Worm (Caenorhabditis elegans) whole organism, L3 larva: ENCODE results near the gene F26A1.8.

Experiments
- ZK546.5 ChIP-seq: sonication (generic microtip); optimal IDR thresholded peaks from 2 replicates; lab custom pipeline; 2017; ENCODE audit warnings: missing biosample characterization, missing genetic modification characterization
- ceh-28 ChIP-seq: fragments of 150-350 bp; optimal IDR thresholded peaks from 2 replicates; lab custom pipeline; 2014; ENCODE audit warnings: missing biosample characterization, missing genetic modification reagents, missing genetic modification characterization
- egl-27 ChIP-seq: sonication (generic microtip); optimal IDR thresholded peaks from 4 replicates; lab custom pipeline; 2017; ENCODE audit warnings: missing biosample characterization, missing genetic modification reagents, missing genetic modification characterization
- lin-15B ChIP-seq: fragments of 150-350 bp; optimal IDR thresholded peaks from 2 replicates; lab custom pipeline; 2014; ENCODE audit warnings: missing biosample characterization, missing genetic modification characterization
- lin-39 ChIP-seq: fragments of 150-350 bp; optimal IDR thresholded peaks from 2 replicates; lab custom pipeline; 2018; ENCODE audit warnings: missing biosample characterization, missing genetic modification reagents, missing genetic modification characterization
- nhr-76 ChIP-seq: fragments of 150-350 bp; sonication (generic microtip); optimal IDR thresholded peaks from 5 replicates; lab custom pipeline; 2014; ENCODE audit warnings: missing biosample characterization, missing genetic modification characterization
- pha-4 ChIP-seq: fragments of 150-350 bp; optimal IDR thresholded peaks from 2 replicates; lab custom pipeline; 2014; ENCODE audit warnings: missing biosample characterization, missing genetic modification reagents, missing genetic modification characterization
- sea-2 ChIP-seq: fragments of 150-350 bp; sonication (generic microtip); optimal IDR thresholded peaks from 4 replicates; lab custom pipeline; 2014; ENCODE audit warnings: missing biosample characterization, missing genetic modification reagents, missing genetic modification characterization
- skn-1 ChIP-seq: fragments of 150-350 bp; optimal IDR thresholded peaks from 2 replicates; lab custom pipeline; 2014; ENCODE audit warnings: missing biosample characterization, missing genetic modification characterization
- ztf-4 ChIP-seq: fragments of 150-350 bp; optimal IDR thresholded peaks from 2 replicates; lab custom pipeline; 2014; ENCODE audit warnings: missing biosample characterization, missing genetic modification characterization

DNA sequence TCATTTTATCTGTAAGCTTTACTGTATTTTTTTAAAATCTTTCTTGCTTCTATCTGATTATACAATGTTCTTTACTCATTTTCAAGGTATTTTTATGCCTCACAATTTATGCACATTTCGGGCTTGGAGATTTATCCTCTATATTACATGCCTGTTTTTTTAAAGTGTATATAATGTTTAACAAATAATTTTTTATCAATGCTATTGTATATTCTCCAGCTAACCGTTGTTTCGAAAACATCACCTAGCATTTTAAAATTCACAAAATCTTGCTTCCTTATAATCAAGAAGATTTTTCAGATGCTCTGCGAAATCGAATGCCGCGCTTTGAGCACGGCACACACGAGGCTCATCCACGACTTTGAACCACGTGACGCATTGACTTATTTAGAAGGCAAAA is 30.0 kb upstream of the F26A1.8 start, which contains the start of gene ced-4:
- TF ChIP-seq nhr-76 (no peak), sea-2 (GFP tag; lab: Kevin White, UChicago) (no peak), lin-15B (tag; lab: Kevin White, UChicago) (no peak), ZK546.5 (no peak), pha-4 (tag; lab: Kevin White, UChicago) (no peak), egl-27 (tag; lab: Kevin White, UChicago) (no peak), ztf-4 (tag; lab: Kevin White, UChicago) (no peak), skn-1 (tag; lab: Kevin White, UChicago) (no peak), lin-39 (tag; lab: Kevin White, UChicago) (no peak), ceh-28 (tag; lab: Kevin White, UChicago) (no peak)
